Fruit fly (Drosophila melanogaster) whole organism, embryonic: ENCODE measurements around the gene CG6656.

ENCODE experiments used
- Abd-B ChIP-seq: fragments of 200-800 bp; sonication (Bioruptor generic); optimal IDR thresholded peaks from 2 replicates; lab custom pipeline; 2018; ENCODE audit warnings: missing biosample characterization, mild to moderate bottlenecking, missing genetic modification characterization, moderate library complexity
- CG12155 ChIP-seq: fragments of 200-800 bp; sonication (Bioruptor generic); optimal IDR thresholded peaks from 3 replicates; lab custom pipeline; 2016; ENCODE audit warnings: missing biosample characterization, missing genetic modification characterization
- CG13894 ChIP-seq: fragments of 200-800 bp; sonication (Bioruptor generic); optimal IDR thresholded peaks from 3 replicates; lab custom pipeline; 2018; ENCODE audit warnings: missing biosample characterization, mild to moderate bottlenecking, missing genetic modification characterization, moderate library complexity
- CG14667 ChIP-seq: fragments of 200-800 bp; sonication (Bioruptor generic); IDR thresholded peaks from 2 replicates; pipeline ENCODE4 v1.3.6; 2022; ENCODE audit warnings: missing biosample characterization, missing genetic modification characterization
- chif ChIP-seq, 2 experiments: fragments of 200-800 bp; sonication (Bioruptor generic); optimal IDR thresholded peaks; 3 replicates each; lab custom pipeline; 2016; ENCODE audit warnings: missing biosample characterization in 2 of 2, missing genetic modification characterization in 2 of 2
- wek ChIP-seq: fragments of 200-800 bp; sonication (Bioruptor generic); optimal IDR thresholded peaks from 3 replicates; lab custom pipeline; 2018; ENCODE audit warnings: missing biosample characterization, mild to moderate bottlenecking, missing genetic modification characterization, moderate library complexity

- TF ChIP-seq wek (no peak), CG13894 (tag; lab: Kevin White, UChicago) (no peak), chif (GFP tag; optimal IDR thresholded peaks at IDR 0.05; lab: Kevin White, UChicago) (no peak), Abd-B (no peak), CG14667 (GFP tag; lab: Robert Waterston, UW) (no peak), CG12155 (GFP tag; lab: Kevin White, UChicago) (no peak)
Observed at dm6 chr3R:21851592-21852578, 23.2 kb upstream of the CG6656 start.
